Worm (Caenorhabditis elegans) whole organism, L3 larva: Measurements from ENCODE around the gene F48F5.8.

ENCODE experiments used
- R02D3.7 ChIP-seq: fragments of 150-350 bp; optimal IDR thresholded peaks from 2 replicates; lab custom pipeline; 2014; ENCODE audit warnings: missing biosample characterization, missing genetic modification characterization
- egl-27 ChIP-seq: sonication (generic microtip); optimal IDR thresholded peaks from 4 replicates; lab custom pipeline; 2017; ENCODE audit warnings: missing biosample characterization, missing genetic modification reagents, missing genetic modification characterization
- fkh-10 ChIP-seq: sonication (generic microtip); optimal IDR thresholded peaks from 2 replicates; lab custom pipeline; 2017; ENCODE audit warnings: missing biosample characterization, missing genetic modification reagents, missing genetic modification characterization
- hmg-11 ChIP-seq: sonication (generic microtip); optimal IDR thresholded peaks from 2 replicates; lab custom pipeline; 2016; ENCODE audit warnings: missing genetic modification characterization, missing compliant biosample characterization
- lin-39 ChIP-seq: fragments of 150-350 bp; optimal IDR thresholded peaks from 2 replicates; lab custom pipeline; 2018; ENCODE audit warnings: missing biosample characterization, missing genetic modification reagents, missing genetic modification characterization
- nhr-23 ChIP-seq: fragments of 150-350 bp; optimal IDR thresholded peaks from 2 replicates; lab custom pipeline; 2014; ENCODE audit warnings: missing biosample characterization, missing genetic modification reagents, missing genetic modification characterization
- nhr-237 ChIP-seq: fragments of 150-350 bp; optimal IDR thresholded peaks from 2 replicates; lab custom pipeline; 2014; ENCODE audit warnings: missing biosample characterization, missing genetic modification characterization
- nhr-76 ChIP-seq: fragments of 150-350 bp; sonication (generic microtip); optimal IDR thresholded peaks from 5 replicates; lab custom pipeline; 2014; ENCODE audit warnings: missing biosample characterization, missing genetic modification characterization
- skn-1 ChIP-seq: fragments of 150-350 bp; optimal IDR thresholded peaks from 2 replicates; lab custom pipeline; 2014; ENCODE audit warnings: missing biosample characterization, missing genetic modification characterization

DNA sequence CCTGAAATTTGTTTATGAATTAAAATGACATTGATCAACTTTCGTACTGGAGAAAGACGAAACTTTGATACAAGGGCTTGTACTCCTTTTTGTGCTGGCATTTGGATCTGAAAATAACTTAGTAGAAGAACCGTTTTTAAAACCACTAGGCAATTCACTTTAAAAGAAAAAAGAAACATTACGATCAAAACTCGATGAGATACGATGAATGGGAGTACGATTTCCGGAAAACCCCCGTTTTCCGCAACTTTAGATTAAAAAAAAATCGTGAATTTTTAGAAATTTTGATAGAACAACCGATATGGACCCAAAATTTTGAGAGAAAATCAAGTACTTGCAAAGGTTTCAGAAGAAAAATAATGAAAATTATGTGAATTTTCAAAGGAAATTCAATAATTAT, 45.2 kb downstream of the F48F5.8 start, which contains the start of gene B0250.8:
- TF ChIP-seq hmg-11, result no peak
- no peak for TF ChIP-seq nhr-237
- no peak for TF ChIP-seq R02D3.7 (tag; lab: Kevin White, UChicago)
- no peak for TF ChIP-seq lin-39 (tag; lab: Kevin White, UChicago)
- TF ChIP-seq nhr-76 (tag; lab: Kevin White, UChicago), result no peak
- no peak for TF ChIP-seq egl-27
- no peak for TF ChIP-seq skn-1 (tag; lab: Kevin White, UChicago)
- TF ChIP-seq nhr-23 (tag; lab: Kevin White, UChicago), result no peak
- TF ChIP-seq fkh-10 (GFP tag; lab: Kevin White, UChicago), result no peak
